Worm (Caenorhabditis elegans): ENCODE data around the gene nstp-3.

ce11 chrV:5772503-5772902 lies 25.5 kb downstream of the nstp-3 start:
- TF ChIP-seq snpc-4 (tag; optimal IDR thresholded peaks at IDR 0.05), result no peak
- TF ChIP-seq dpl-1 (GFP tag; optimal IDR thresholded peaks at IDR 0.05), result no peak
- no peak for TF ChIP-seq nhr-76 (tag; optimal IDR thresholded peaks at IDR 0.05)
- no peak; the same call in 1 of the 2 replicates for TF ChIP-seq lin-38 (GFP tag; IDR thresholded peaks at IDR 0.05)
- no peak for TF ChIP-seq F49E8.2 (tag; optimal IDR thresholded peaks at IDR 0.05; ENCODE audit: borderline replicate concordance)
- TF ChIP-seq lin-39 (tag; optimal IDR thresholded peaks at IDR 0.05), result no peak
- no peak for TF ChIP-seq pqm-1 (tag; optimal IDR thresholded peaks at IDR 0.05)
- TF ChIP-seq nhr-25 (tag; optimal IDR thresholded peaks at IDR 0.05; ENCODE audit: borderline replicate concordance, insufficient read depth), result no peak
- no peak for TF ChIP-seq egl-27 (tag; optimal IDR thresholded peaks at IDR 0.05)
- no peak for TF ChIP-seq pha-4 (GFP tag; IDR thresholded peaks at IDR 0.05)
- no peak for TF ChIP-seq pha-4 (tag; optimal IDR thresholded peaks at IDR 0.05)
- no peak for TF ChIP-seq hlh-11 (tag; optimal IDR thresholded peaks at IDR 0.05)
- TF ChIP-seq unc-62 (GFP tag; optimal IDR thresholded peaks at IDR 0.05 in 1 of 2), result no peak
- TF ChIP-seq unc-62 (tag; optimal IDR thresholded peaks at IDR 0.05), result no peak

Measured in whole organism, L4 larva.